Fruit fly (Drosophila melanogaster) whole organism, adult: ENCODE data around the gene Galk.

Experiments
- CG7045 ChIP-seq: fragments of 200-800 bp; sonication (Bioruptor generic); optimal IDR thresholded peaks from 2 replicates; lab custom pipeline; 2017; ENCODE audit warnings: missing biosample characterization, mild to moderate bottlenecking, missing genetic modification characterization
- Crg-1 ChIP-seq: fragments of 200-800 bp; sonication (Bioruptor generic); optimal IDR thresholded peaks from 2 replicates; lab custom pipeline; 2016; ENCODE audit warnings: missing biosample characterization, missing genetic modification characterization

dm6 chr3L:8996899-8997685, 11.2 kb upstream of the Galk start:
- TF ChIP-seq CG7045 (GFP tag; lab: Kevin White, UChicago) (no peak), Crg-1 (GFP tag; lab: Kevin White, UChicago) (no peak)
